Worm (Caenorhabditis elegans) whole organism, young adult: ENCODE data around the gene F54F7.9.

Experiments used
- T26A5.8 ChIP-seq: sonication (generic microtip); optimal IDR thresholded peaks from 2 replicates; lab custom pipeline; 2016; ENCODE audit warnings: missing genetic modification characterization, missing compliant biosample characterization
- aptf-2 ChIP-seq: fragments of 200-800 bp; sonication (Bioruptor generic); conservative IDR thresholded peaks from 2 replicates; pipeline ENCODE4 v1.3.6; 2022; ENCODE audit warnings: missing genetic modification reagents, missing genetic modification characterization, missing compliant biosample characterization
- dpl-1 ChIP-seq: fragments of 150-350 bp; optimal IDR thresholded peaks from 2 replicates; lab custom pipeline; 2014; ENCODE audit warnings: missing biosample characterization, missing genetic modification reagents, missing genetic modification characterization
- lsl-1 ChIP-seq: fragments of 200-800 bp; sonication (Bioruptor generic); optimal IDR thresholded peaks from 2 replicates; lab custom pipeline; 2018; ENCODE audit warnings: mild to moderate bottlenecking, missing genetic modification characterization, moderate library complexity, missing compliant biosample characterization
- nfya-1 ChIP-seq: sonication (generic microtip); optimal IDR thresholded peaks from 2 replicates; lab custom pipeline; 2017; ENCODE audit warnings: antibody characterized with exemption, missing compliant biosample characterization, missing genetic modification characterization, borderline replicate concordance; ENCODE audit not compliant: insufficient read depth
- pha-4 ChIP-seq: fragments of 150-350 bp; sonication (generic microtip); optimal IDR thresholded peaks from 2 replicates; lab custom pipeline; 2014; ENCODE audit warnings: missing biosample characterization, missing genetic modification reagents, missing genetic modification characterization
- snpc-1.1 ChIP-seq: sonication (generic microtip); optimal IDR thresholded peaks from 2 replicates; lab custom pipeline; 2017; ENCODE audit warnings: missing genetic modification characterization, mild to moderate bottlenecking, missing compliant biosample characterization, antibody characterized with exemption, moderate library complexity, missing genotype, missing genetic modification reagents; ENCODE audit not compliant: insufficient read depth
- tbp1 ChIP-seq: fragments of 200-800 bp; sonication (Bioruptor generic); optimal IDR thresholded peaks from 2 replicates; lab custom pipeline; 2018; ENCODE audit warnings: mild to moderate bottlenecking, missing genetic modification characterization, missing compliant biosample characterization
- unc-62 ChIP-seq: fragments of 150-350 bp; optimal IDR thresholded peaks from 2 replicates; lab custom pipeline; 2014; ENCODE audit warnings: missing biosample characterization, missing genetic modification reagents, missing genetic modification characterization

DNA sequence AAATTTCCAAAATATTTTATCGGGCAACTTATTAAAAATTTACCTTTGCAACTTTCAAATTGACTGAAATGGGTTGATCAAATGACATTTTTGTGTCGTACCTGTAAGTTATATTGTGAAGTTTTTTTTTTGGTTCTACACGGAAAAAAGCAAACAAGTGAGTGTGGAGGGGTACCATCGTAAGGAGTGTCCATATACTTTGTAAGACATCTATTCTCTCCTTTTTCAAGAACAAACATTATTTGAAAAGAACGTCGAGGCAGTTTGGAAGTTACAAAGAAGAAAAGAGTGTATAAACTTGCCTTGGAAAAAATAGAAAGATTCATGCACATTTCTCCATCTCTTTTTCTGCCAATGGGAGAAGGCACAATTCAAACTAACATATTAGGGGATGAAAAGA, 11.1 kb downstream of the F54F7.9 start, which contains the start of gene taf-7.1:
- TF ChIP-seq snpc-1.1 (no peak), pha-4 (tag; lab: Kevin White, UChicago) (no peak), unc-62 (GFP tag; lab: Kevin White, UChicago) (no peak), aptf-2 (GFP tag; lab: Robert Waterston, UW) (no peak), dpl-1 (GFP tag; lab: Kevin White, UChicago) (no peak), T26A5.8 (no peak), tbp1 (GFP tag; lab: Kevin White, UChicago) (no peak), nfya-1 (no peak), lsl-1 (no peak)
